Fruit fly (Drosophila melanogaster): ENCODE data around the gene CG14313.

Gene CG14313

DNA sequence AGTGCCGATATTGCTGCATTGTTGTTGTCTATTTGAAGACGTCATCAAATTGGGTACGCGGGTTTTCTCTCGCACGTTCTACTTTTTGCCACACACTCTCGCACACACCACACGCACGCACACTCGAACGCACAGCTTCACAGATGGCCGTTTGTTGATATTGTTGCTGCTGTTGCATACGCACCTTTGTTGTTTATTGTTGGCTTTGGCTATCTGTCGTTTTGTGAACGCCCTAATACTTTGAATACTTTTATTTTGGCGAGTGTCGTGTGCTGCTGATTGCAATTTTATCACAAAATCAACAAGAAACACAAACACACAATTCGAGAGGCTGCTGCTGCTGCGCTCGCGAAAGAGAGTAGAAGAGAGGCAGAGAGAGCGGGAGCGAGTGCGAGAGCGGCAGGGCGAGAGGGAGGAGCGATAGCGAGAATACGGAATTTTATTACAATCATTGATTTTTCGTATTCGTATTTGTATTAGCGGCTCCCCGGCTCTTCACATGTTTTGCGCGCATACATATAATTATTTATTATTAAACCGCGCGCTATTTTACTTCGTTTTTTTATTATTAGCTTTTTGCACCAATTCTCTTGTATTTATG lies 6.9 kb upstream of the CG14313 start (continued):
- TF ChIP-seq CG9139 (GFP tag; optimal IDR thresholded peaks at IDR 0.05) (peak; percentile 37), eg (GFP tag; IDR thresholded peaks at IDR 0.05) (no peak), svp (GFP tag) (peak; percentile 55), Sox102F (GFP tag; optimal IDR thresholded peaks at IDR 0.05) (peak; percentile 56), topi (GFP tag; optimal IDR thresholded peaks at IDR 0.05) (peak; percentile 17), Hr4 (GFP tag; optimal IDR thresholded peaks at IDR 0.05) (peak; percentile 23), net (GFP tag; optimal IDR thresholded peaks at IDR 0.05) (no peak), ss (GFP tag; optimal IDR thresholded peaks at IDR 0.05) (peak; percentile 24 to 43)

DNA sequence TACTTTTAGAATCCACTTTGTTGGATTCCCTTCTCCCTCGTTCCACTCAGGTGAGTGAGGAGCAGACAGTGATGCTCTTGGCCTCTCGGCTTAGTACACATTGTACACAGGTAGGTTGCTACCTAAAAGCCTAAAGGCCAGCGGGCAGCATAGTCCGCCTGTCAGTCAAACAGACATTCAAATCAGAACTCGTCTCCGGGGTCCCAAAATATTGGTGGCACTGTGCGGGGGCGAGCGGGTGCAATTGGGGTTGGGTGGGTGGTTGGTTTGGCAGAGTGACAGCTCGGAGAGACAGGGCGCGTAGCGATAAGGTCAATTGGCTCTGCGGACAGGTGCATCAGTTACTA lies 6.0 kb upstream of the CG14313 start:
- TF ChIP-seq CG8632 (GFP tag; optimal IDR thresholded peaks at IDR 0.05), result no peak
- no peak for TF ChIP-seq CG3032 (tag; optimal IDR thresholded peaks at IDR 0.05)
- no peak for TF ChIP-seq topi (GFP tag; optimal IDR thresholded peaks at IDR 0.05)

DNA sequence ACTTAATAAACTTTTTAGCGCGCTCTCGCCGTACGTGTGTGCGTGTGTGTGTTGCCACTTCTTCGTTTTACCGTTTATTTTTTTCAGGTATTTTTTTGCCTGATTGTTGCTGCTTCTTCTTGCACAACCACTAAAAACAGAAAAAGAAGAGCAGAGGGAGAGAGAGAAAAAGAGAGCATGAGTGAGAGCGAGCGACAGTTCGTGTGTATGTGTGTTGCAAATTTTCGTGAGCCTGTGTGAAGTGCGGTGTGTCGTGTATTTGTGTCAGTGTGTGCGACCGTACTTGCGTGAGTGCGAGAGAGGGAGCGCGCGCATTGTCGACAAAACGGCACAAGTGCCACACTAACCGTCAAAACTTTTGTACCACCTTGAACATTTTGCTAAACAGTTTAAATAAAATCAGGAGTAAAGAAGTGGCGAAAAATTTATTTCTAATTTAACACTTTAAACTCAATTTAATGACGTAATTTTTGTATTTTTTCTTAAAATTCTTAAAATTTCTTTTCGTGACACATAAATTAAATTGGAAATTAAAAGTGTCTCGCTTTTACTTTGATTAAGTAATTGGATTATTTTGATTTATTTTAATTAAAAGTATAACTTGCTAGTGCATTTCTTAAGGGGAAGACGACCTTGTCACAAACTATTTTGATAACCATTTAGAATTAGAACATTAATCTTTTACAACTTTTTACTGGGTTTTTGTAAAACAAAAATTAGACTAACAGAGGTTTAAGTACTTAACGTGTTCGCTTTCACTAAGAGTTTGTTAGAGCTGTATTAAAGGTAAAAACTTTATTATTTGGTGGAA lies 5.4 kb upstream of the CG14313 start:
- TF ChIP-seq spab (GFP tag; optimal IDR thresholded peaks at IDR 0.05), result peak; percentile 79
- TF ChIP-seq CG6163 (GFP tag; IDR thresholded peaks at IDR 0.05), result no peak
- peak; percentile 34 for TF ChIP-seq fd59A (GFP tag; optimal IDR thresholded peaks at IDR 0.05)
- peak; percentile 30 for TF ChIP-seq CG11902 (GFP tag; optimal IDR thresholded peaks at IDR 0.05)
- TF ChIP-seq CG10669 (GFP tag; optimal IDR thresholded peaks at IDR 0.05), result peak; percentile 65
- TF ChIP-seq CG31627 (GFP tag; optimal IDR thresholded peaks at IDR 0.05), result peak; percentile 58
- TF ChIP-seq CG6276 (GFP tag; optimal IDR thresholded peaks at IDR 0.05), result peak; percentile 96
- TF ChIP-seq Smox (GFP tag; optimal IDR thresholded peaks at IDR 0.05), result peak; percentile 63
- peak; percentile 11 for TF ChIP-seq Blimp-1 (GFP tag; optimal IDR thresholded peaks at IDR 0.05)
- TF ChIP-seq lz (GFP tag; optimal IDR thresholded peaks at IDR 0.05), result peak; percentile 54
- TF ChIP-seq eg (GFP tag; IDR thresholded peaks at IDR 0.05), result no peak
- TF ChIP-seq esn (GFP tag; optimal IDR thresholded peaks at IDR 0.05), result peak; percentile 74
- TF ChIP-seq topi (GFP tag; optimal IDR thresholded peaks at IDR 0.05), result peak; percentile 54
- TF ChIP-seq CG9139 (GFP tag; optimal IDR thresholded peaks at IDR 0.05), result peak; percentile 92
- TF ChIP-seq Sox102F (GFP tag; optimal IDR thresholded peaks at IDR 0.05), result peak; percentile 50
- peak; percentile 86 for TF ChIP-seq dsx (GFP tag; optimal IDR thresholded peaks at IDR 0.05; ENCODE audit: poor library complexity, severe bottlenecking)
- TF ChIP-seq Hr39 (GFP tag; optimal IDR thresholded peaks at IDR 0.05), result peak; percentile 45
- peak; percentile 53 for TF ChIP-seq acj6 (GFP tag; optimal IDR thresholded peaks at IDR 0.05)
- peak; percentile 25 for TF ChIP-seq CG6792 (GFP tag; optimal IDR thresholded peaks at IDR 0.05)
- peak; percentile 23 for TF ChIP-seq CG34406 (GFP tag; optimal IDR thresholded peaks at IDR 0.05)
- peak; percentile 82 for TF ChIP-seq svp (GFP tag)
- no peak for TF ChIP-seq CG15336 (GFP tag; IDR thresholded peaks at IDR 0.05)
- TF ChIP-seq fd85E (GFP tag; optimal IDR thresholded peaks at IDR 0.05), result peak; percentile 33
- no peak for TF ChIP-seq CG8319 (GFP tag; optimal IDR thresholded peaks at IDR 0.05)
- peak; percentile 64 to 75 for TF ChIP-seq salr (GFP tag; optimal IDR thresholded peaks at IDR 0.05)
- TF ChIP-seq Ets96B (tag; optimal IDR thresholded peaks at IDR 0.05), result peak; percentile 84
- peak; percentile 49 for TF ChIP-seq Sox15 (GFP tag; optimal IDR thresholded peaks at IDR 0.05)
- peak; percentile 65 for TF ChIP-seq pdm3 (GFP tag; optimal IDR thresholded peaks at IDR 0.05)
- TF ChIP-seq CG3032 (tag; optimal IDR thresholded peaks at IDR 0.05), result peak; percentile 76
- peak; percentile 59 for TF ChIP-seq Sox14 (GFP tag; optimal IDR thresholded peaks at IDR 0.05)
- peak; percentile 95 to 96 for TF ChIP-seq ss (GFP tag; optimal IDR thresholded peaks at IDR 0.05)
- TF ChIP-seq Eip93F (GFP tag; optimal IDR thresholded peaks at IDR 0.05), result peak; percentile 77
- no peak for TF ChIP-seq CG8119 (GFP tag; IDR thresholded peaks at IDR 0.05)
- TF ChIP-seq CG16779 (tag; optimal IDR thresholded peaks at IDR 0.05), result peak; percentile 92
- no peak for TF ChIP-seq Hr38 (GFP tag; optimal IDR thresholded peaks at IDR 0.05)
- peak; percentile 57 for TF ChIP-seq achi (GFP tag; optimal IDR thresholded peaks at IDR 0.05)
- peak; percentile 53 for TF ChIP-seq CG4318 (GFP tag; optimal IDR thresholded peaks at IDR 0.05)
- TF ChIP-seq CG1621 (tag; optimal IDR thresholded peaks at IDR 0.05), result peak; percentile 91
- no peak for TF ChIP-seq Gug (GFP tag; IDR thresholded peaks at IDR 0.05)
- TF ChIP-seq Eip78C (GFP tag), result peak; percentile 88
- TF ChIP-seq Eip75B (GFP tag; optimal IDR thresholded peaks at IDR 0.05), result peak; percentile 42
- TF ChIP-seq CG11762 (GFP tag; optimal IDR thresholded peaks at IDR 0.05; ENCODE audit: insufficient read depth), result no peak

Data from whole organism, prepupa.